Worm (Caenorhabditis elegans) whole organism, L3 larva: ENCODE results near the gene sre-7.
A peak's percentile ranks its signal among the peaks of the same experiment; 100 is the strongest.

Source experiments
- R02D3.7 ChIP-seq: fragments of 150-350 bp; optimal IDR thresholded peaks from 2 replicates; lab custom pipeline; 2014; ENCODE audit warnings: missing biosample characterization, missing genetic modification characterization
- ama-1 ChIP-seq: fragments of 150-350 bp; optimal IDR thresholded peaks from 2 replicates; lab custom pipeline; 2018
- ceh-16 ChIP-seq: sonication (generic microtip); optimal IDR thresholded peaks from 2 replicates; lab custom pipeline; 2017; ENCODE audit warnings: missing biosample characterization, missing genetic modification characterization
- ceh-28 ChIP-seq: fragments of 150-350 bp; optimal IDR thresholded peaks from 2 replicates; lab custom pipeline; 2014; ENCODE audit warnings: missing biosample characterization, missing genetic modification reagents, missing genetic modification characterization
- ceh-82 ChIP-seq: fragments of 150-350 bp; optimal IDR thresholded peaks from 2 replicates; lab custom pipeline; 2014; ENCODE audit warnings: missing biosample characterization, missing genetic modification characterization
- ceh-9 ChIP-seq: sonication (generic microtip); optimal IDR thresholded peaks from 2 replicates; lab custom pipeline; 2018; ENCODE audit warnings: missing biosample characterization, missing genetic modification characterization
- daf-12 ChIP-seq: fragments of 150-350 bp; optimal IDR thresholded peaks from 2 replicates; lab custom pipeline; 2014; ENCODE audit warnings: missing biosample characterization, missing genetic modification reagents, missing genetic modification characterization
- egl-5 ChIP-seq: fragments of 150-350 bp; optimal IDR thresholded peaks from 2 replicates; lab custom pipeline; 2017; ENCODE audit warnings: missing biosample characterization, missing genetic modification reagents, missing genetic modification characterization, inconsistent platforms
- elt-1 ChIP-seq: fragments of 150-350 bp; optimal IDR thresholded peaks from 2 replicates; lab custom pipeline; 2014; ENCODE audit warnings: missing biosample characterization, missing genetic modification characterization
- elt-2 ChIP-seq: sonication (generic microtip); optimal IDR thresholded peaks from 2 replicates; lab custom pipeline; 2016; ENCODE audit warnings: missing genetic modification reagents, mild to moderate bottlenecking, missing genetic modification characterization, missing compliant biosample characterization
- elt-3 ChIP-seq, 3 experiments: fragments of 150-350 bp in 1 of 3; sonication (generic microtip) in 2 of 3; optimal IDR thresholded peaks; 2 replicates in 2 of 3; 4 replicates in 1 of 3; lab custom pipeline; 2014 to 2017; ENCODE audit warnings: missing biosample characterization in 3 of 3, missing genetic modification characterization in 3 of 3
- eor-1 ChIP-seq, 2 experiments: fragments of 150-350 bp; optimal IDR thresholded peaks; 2 replicates each; lab custom pipeline; 2014 to 2018; ENCODE audit warnings: missing biosample characterization in 2 of 2, missing genetic modification characterization in 2 of 2
- fkh-10 ChIP-seq: sonication (generic microtip); optimal IDR thresholded peaks from 2 replicates; lab custom pipeline; 2017; ENCODE audit warnings: missing biosample characterization, missing genetic modification reagents, missing genetic modification characterization
- fkh-2 ChIP-seq: fragments of 150-350 bp; optimal IDR thresholded peaks from 2 replicates; lab custom pipeline; 2014; ENCODE audit warnings: missing biosample characterization, missing genetic modification reagents, missing genetic modification characterization
- fos-1 ChIP-seq: fragments of 150-350 bp; optimal IDR thresholded peaks from 2 replicates; lab custom pipeline; 2014; ENCODE audit warnings: missing biosample characterization, missing genetic modification characterization
- hmg-11 ChIP-seq: sonication (generic microtip); optimal IDR thresholded peaks from 2 replicates; lab custom pipeline; 2016; ENCODE audit warnings: missing genetic modification characterization, missing compliant biosample characterization
- jun-1 ChIP-seq: fragments of 150-350 bp; optimal IDR thresholded peaks from 2 replicates; lab custom pipeline; 2014; ENCODE audit warnings: missing biosample characterization, missing genetic modification reagents, missing genetic modification characterization
- lin-15B ChIP-seq: fragments of 150-350 bp; optimal IDR thresholded peaks from 2 replicates; lab custom pipeline; 2014; ENCODE audit warnings: missing biosample characterization, missing genetic modification characterization
- lin-39 ChIP-seq: fragments of 150-350 bp; optimal IDR thresholded peaks from 2 replicates; lab custom pipeline; 2018; ENCODE audit warnings: missing biosample characterization, missing genetic modification reagents, missing genetic modification characterization
- lsy-12 ChIP-seq: sonication (generic microtip); optimal IDR thresholded peaks from 2 replicates; lab custom pipeline; 2016; ENCODE audit warnings: mild to moderate bottlenecking, missing genetic modification characterization, missing compliant biosample characterization
- mdl-1 ChIP-seq: fragments of 150-350 bp; optimal IDR thresholded peaks from 2 replicates; lab custom pipeline; 2014; ENCODE audit warnings: missing biosample characterization, missing genetic modification characterization
- mml-1 ChIP-seq: fragments of 150-350 bp; sonication (generic microtip); optimal IDR thresholded peaks from 3 replicates; lab custom pipeline; 2014; ENCODE audit warnings: missing biosample characterization, missing genetic modification characterization
- nfya-1 ChIP-seq: sonication (generic microtip); optimal IDR thresholded peaks from 2 replicates; lab custom pipeline; 2017; ENCODE audit warnings: missing genetic modification characterization, mild to moderate bottlenecking, missing compliant biosample characterization, antibody characterized with exemption, moderate library complexity; ENCODE audit not compliant: insufficient read depth
- nhr-11 ChIP-seq: fragments of 150-350 bp; optimal IDR thresholded peaks from 2 replicates; lab custom pipeline; 2014; ENCODE audit warnings: missing biosample characterization, missing genetic modification characterization
- nhr-12 ChIP-seq: fragments of 150-350 bp; optimal IDR thresholded peaks from 2 replicates; lab custom pipeline; 2014; ENCODE audit warnings: missing biosample characterization, missing genetic modification characterization
- nhr-23 ChIP-seq: fragments of 150-350 bp; optimal IDR thresholded peaks from 2 replicates; lab custom pipeline; 2014; ENCODE audit warnings: missing biosample characterization, missing genetic modification reagents, missing genetic modification characterization
- nhr-25 ChIP-seq: sonication (generic microtip); optimal IDR thresholded peaks from 2 replicates; lab custom pipeline; 2017; ENCODE audit warnings: missing biosample characterization, missing genetic modification characterization
- nhr-28 ChIP-seq: fragments of 150-350 bp; optimal IDR thresholded peaks from 2 replicates; lab custom pipeline; 2014; ENCODE audit warnings: missing biosample characterization, missing genetic modification characterization
- nhr-43 ChIP-seq: sonication (generic microtip); optimal IDR thresholded peaks from 2 replicates; lab custom pipeline; 2016; ENCODE audit warnings: mild to moderate bottlenecking, missing genetic modification characterization, missing compliant biosample characterization; ENCODE audit not compliant: poor library complexity, severe bottlenecking
- nhr-67 ChIP-seq: fragments of 150-350 bp; optimal IDR thresholded peaks from 2 replicates; lab custom pipeline; 2014; ENCODE audit warnings: missing biosample characterization, missing genetic modification characterization
- nhr-76 ChIP-seq: fragments of 150-350 bp; sonication (generic microtip); optimal IDR thresholded peaks from 5 replicates; lab custom pipeline; 2014; ENCODE audit warnings: missing biosample characterization, missing genetic modification characterization
- nhr-77 ChIP-seq: fragments of 150-350 bp; optimal IDR thresholded peaks from 2 replicates; lab custom pipeline; 2014; ENCODE audit warnings: missing biosample characterization, missing genetic modification characterization
- pha-4 ChIP-seq: fragments of 150-350 bp; optimal IDR thresholded peaks from 2 replicates; lab custom pipeline; 2014; ENCODE audit warnings: missing biosample characterization, missing genetic modification reagents, missing genetic modification characterization
- pqm-1 ChIP-seq: fragments of 150-350 bp; optimal IDR thresholded peaks from 2 replicates; lab custom pipeline; 2017; ENCODE audit warnings: missing biosample characterization, missing genetic modification characterization, inconsistent platforms
- sea-2 ChIP-seq: fragments of 150-350 bp; sonication (generic microtip); optimal IDR thresholded peaks from 4 replicates; lab custom pipeline; 2014; ENCODE audit warnings: missing biosample characterization, missing genetic modification reagents, missing genetic modification characterization
- skn-1 ChIP-seq: fragments of 150-350 bp; optimal IDR thresholded peaks from 2 replicates; lab custom pipeline; 2014; ENCODE audit warnings: missing biosample characterization, missing genetic modification characterization
- snpc-4 ChIP-seq: fragments of 150-350 bp; optimal IDR thresholded peaks from 2 replicates; lab custom pipeline; 2014; ENCODE audit warnings: missing biosample characterization, missing genetic modification characterization
- tbx-2 ChIP-seq: sonication (generic microtip); optimal IDR thresholded peaks from 2 replicates; lab custom pipeline; 2016; ENCODE audit warnings: mild to moderate bottlenecking, missing genetic modification characterization, missing compliant biosample characterization
- unc-39 ChIP-seq: sonication (generic microtip); optimal IDR thresholded peaks from 4 replicates; lab custom pipeline; 2017; ENCODE audit warnings: missing biosample characterization, missing genetic modification characterization
- unc-62 ChIP-seq: fragments of 150-350 bp; sonication (generic microtip); optimal IDR thresholded peaks from 4 replicates; lab custom pipeline; 2014; ENCODE audit warnings: missing biosample characterization, missing genetic modification reagents, missing genetic modification characterization
- zag-1 ChIP-seq: fragments of 150-350 bp; optimal IDR thresholded peaks from 2 replicates; lab custom pipeline; 2014; ENCODE audit warnings: missing biosample characterization, missing genetic modification characterization
- ztf-11 ChIP-seq: fragments of 150-350 bp; optimal IDR thresholded peaks from 2 replicates; lab custom pipeline; 2014; ENCODE audit warnings: missing biosample characterization, missing genetic modification characterization
- ztf-4 ChIP-seq: fragments of 150-350 bp; optimal IDR thresholded peaks from 2 replicates; lab custom pipeline; 2014; ENCODE audit warnings: missing biosample characterization, missing genetic modification characterization

sre-7 gene

DNA sequence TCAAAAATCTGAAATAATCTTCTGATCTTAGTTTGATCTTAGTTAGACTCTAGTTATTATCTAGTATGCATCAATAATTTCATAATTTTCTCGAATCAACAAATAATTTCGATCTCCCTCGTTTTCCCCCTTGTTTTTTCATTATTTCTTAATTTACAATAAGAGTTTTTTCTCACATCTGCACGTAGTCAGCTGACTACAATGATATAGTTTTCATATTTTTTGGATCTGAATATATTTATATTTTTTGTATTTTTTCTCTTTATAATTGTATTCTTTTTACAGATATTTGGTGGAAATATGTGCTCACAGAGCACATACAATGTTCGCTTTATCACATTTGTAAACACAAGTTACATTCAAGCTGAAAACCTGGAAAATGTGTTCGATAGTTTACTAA is at the start of gene sre-7:
Gene sre-7, plus strand, starts transcription at position 301 of the 400 bp plus-strand sequence.
- TF ChIP-seq elt-3 (tag; optimal IDR thresholded peaks at IDR 0.05; lab: Kevin White, UChicago): no peak
- TF ChIP-seq nhr-11 (tag; lab: Kevin White, UChicago): no peak
- TF ChIP-seq tbx-2 (tag; lab: Kevin White, UChicago): no peak
- no peak for TF ChIP-seq lin-39 (tag; lab: Kevin White, UChicago)
- TF ChIP-seq nhr-12: no peak
- no peak for TF ChIP-seq fkh-10 (GFP tag; lab: Kevin White, UChicago)
- no peak for TF ChIP-seq ztf-11
- no peak for TF ChIP-seq nhr-43 (tag; lab: Kevin White, UChicago)
- TF ChIP-seq snpc-4 (tag; lab: Kevin White, UChicago): no peak
- TF ChIP-seq fos-1 (tag; lab: Kevin White, UChicago): no peak
- TF ChIP-seq sea-2 (GFP tag; lab: Kevin White, UChicago): no peak
- TF ChIP-seq zag-1 (tag; lab: Kevin White, UChicago): no peak
- no peak for TF ChIP-seq nhr-23 (tag; lab: Kevin White, UChicago)
- no peak for TF ChIP-seq ceh-16
- TF ChIP-seq egl-5 (tag; lab: Kevin White, UChicago): no peak
- TF ChIP-seq ceh-82: no peak
- TF ChIP-seq lsy-12 (tag; lab: Kevin White, UChicago): no peak

DNA sequence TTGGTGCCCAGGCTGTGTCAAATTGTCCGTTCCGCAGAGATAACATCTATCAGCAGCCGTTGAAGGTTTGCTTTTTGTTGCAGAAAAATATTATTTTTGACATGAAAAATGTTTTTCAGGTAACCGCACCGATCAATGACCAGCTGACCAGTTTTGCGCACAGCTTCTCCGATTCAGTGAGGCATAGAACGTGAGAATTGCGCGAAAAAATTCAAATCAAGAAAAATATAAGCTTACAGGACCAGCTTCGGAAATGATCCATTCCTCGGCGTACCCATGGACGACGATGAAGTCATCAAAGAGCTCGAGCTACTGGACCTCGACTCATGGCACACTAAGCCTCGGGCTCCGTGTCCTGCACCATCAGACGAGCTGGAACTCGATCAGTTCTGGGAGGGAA is 49.5 kb upstream of the sre-7 start:
- no peak for TF ChIP-seq lsy-12 (tag; lab: Kevin White, UChicago)
- TF ChIP-seq ama-1 (lab: Kevin White, UChicago): peak; percentile 40
- TF ChIP-seq fkh-2 (tag; lab: Kevin White, UChicago): no peak
- TF ChIP-seq nhr-28: no peak
- no peak for TF ChIP-seq nhr-77 (tag; lab: Kevin White, UChicago)
- no peak for TF ChIP-seq elt-3 (tag; optimal IDR thresholded peaks at IDR 0.05; lab: Kevin White, UChicago)
- TF ChIP-seq, all 47 proteins: peak for 1

DNA sequence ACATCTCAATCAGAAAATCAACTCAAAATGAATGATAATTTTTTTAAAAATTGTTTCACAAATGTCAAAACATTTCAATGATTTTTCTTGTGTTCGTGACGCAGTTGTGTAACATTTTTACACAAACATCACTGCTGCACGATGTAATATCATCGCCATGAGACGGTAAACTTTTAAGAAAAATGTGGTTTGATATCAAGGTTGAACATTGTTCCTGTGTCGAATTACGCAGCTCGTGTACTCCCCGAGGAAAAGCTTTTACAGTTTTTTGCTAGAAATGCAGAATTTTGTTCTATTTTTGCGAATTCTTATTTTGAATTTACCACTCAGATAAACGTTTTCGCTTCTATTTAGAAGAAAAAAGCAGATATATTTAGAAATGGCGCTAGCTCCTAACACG is 46.4 kb upstream of the sre-7 start:
- no peak for TF ChIP-seq nhr-67
- peak; percentile 58 for TF ChIP-seq ama-1 (lab: Kevin White, UChicago)
- no peak for TF ChIP-seq jun-1
- TF ChIP-seq nfya-1 (tag; lab: Kevin White, UChicago): peak; percentile 40
- TF ChIP-seq unc-62 (GFP tag; lab: Kevin White, UChicago): no peak
- TF ChIP-seq ztf-4 (tag; lab: Kevin White, UChicago): peak; percentile 9
- TF ChIP-seq elt-2 (tag; lab: Kevin White, UChicago): peak; percentile 30
- no peak for TF ChIP-seq lin-39 (tag; lab: Kevin White, UChicago)
- TF ChIP-seq R02D3.7 (tag; lab: Kevin White, UChicago): peak; percentile 16
- peak; percentile 10 for TF ChIP-seq lsy-12 (tag; lab: Kevin White, UChicago)
- peak; percentile 57 for TF ChIP-seq nhr-25 (tag; lab: Kevin White, UChicago)
- peak; percentile 14 for TF ChIP-seq lin-15B
- TF ChIP-seq nhr-43 (tag; lab: Kevin White, UChicago): peak; percentile 77

DNA sequence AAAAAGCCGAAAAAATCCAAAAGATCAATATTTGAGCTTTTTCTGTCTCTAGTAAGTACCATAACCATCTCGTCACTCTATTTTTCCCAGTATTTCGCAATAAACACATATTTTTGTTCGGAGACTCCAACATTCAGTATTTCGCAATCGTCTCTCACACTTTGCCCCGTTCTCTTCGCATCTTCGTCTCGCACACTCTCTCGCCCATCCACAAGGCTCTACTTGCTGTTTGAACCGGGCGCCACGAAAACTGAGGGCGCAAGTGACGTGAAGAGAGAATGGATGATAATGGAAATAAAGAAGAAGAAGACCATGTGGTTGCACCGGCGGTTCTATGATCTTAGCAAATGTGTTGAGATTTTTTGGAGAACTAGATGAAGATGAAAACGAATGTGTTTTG is 43.9 kb upstream of the sre-7 start:
- peak; percentile 96 for TF ChIP-seq pha-4 (tag; lab: Kevin White, UChicago)
- TF ChIP-seq elt-2 (tag; lab: Kevin White, UChicago): peak; percentile 85
- TF ChIP-seq tbx-2 (tag; lab: Kevin White, UChicago): peak; percentile 67
- peak; percentile 95 for TF ChIP-seq lin-39 (tag; lab: Kevin White, UChicago)
- TF ChIP-seq skn-1 (tag; lab: Kevin White, UChicago): peak; percentile 92
- TF ChIP-seq unc-39: no peak
- peak; percentile 83 for TF ChIP-seq hmg-11 (tag; lab: Kevin White, UChicago)
- TF ChIP-seq nhr-28: no peak
- peak; percentile 40 for TF ChIP-seq elt-1 (tag; lab: Kevin White, UChicago)
- no peak for TF ChIP-seq ama-1 (lab: Kevin White, UChicago)
- TF ChIP-seq lsy-12 (tag; lab: Kevin White, UChicago): peak; percentile 85
- peak; percentile 49 for TF ChIP-seq ceh-82
- peak; percentile 79 for TF ChIP-seq R02D3.7 (tag; lab: Kevin White, UChicago)
- TF ChIP-seq nhr-43 (tag; lab: Kevin White, UChicago): peak; percentile 78
- TF ChIP-seq fkh-2 (tag; lab: Kevin White, UChicago): peak; percentile 76
- no peak for TF ChIP-seq nhr-67
- TF ChIP-seq jun-1: peak; percentile 93
- no peak for TF ChIP-seq fos-1 (tag; lab: Kevin White, UChicago)
- no peak for TF ChIP-seq daf-12 (tag; lab: Kevin White, UChicago)
- no peak for TF ChIP-seq ceh-16
- TF ChIP-seq mml-1 (tag; lab: Kevin White, UChicago): no peak
- peak in 1 of 2 experiments; percentile 27 for TF ChIP-seq eor-1 (tag; optimal IDR thresholded peaks at IDR 0.05; lab: Kevin White, UChicago)
- peak; percentile 83 for TF ChIP-seq lin-15B
- peak; percentile 87 for TF ChIP-seq egl-5 (tag; lab: Kevin White, UChicago)
- TF ChIP-seq pqm-1: peak; percentile 81
- TF ChIP-seq nhr-23 (tag; lab: Kevin White, UChicago): peak; percentile 82
- TF ChIP-seq nhr-77 (tag; lab: Kevin White, UChicago): no peak
- no peak for TF ChIP-seq nhr-76 (tag; lab: Kevin White, UChicago)
- peak; percentile 91 for TF ChIP-seq nhr-25 (tag; lab: Kevin White, UChicago)
- peak; percentile 92 for TF ChIP-seq unc-62 (GFP tag; lab: Kevin White, UChicago)
- no peak for TF ChIP-seq nhr-12
- peak; percentile 58 for TF ChIP-seq mdl-1
- TF ChIP-seq ceh-28 (tag; lab: Kevin White, UChicago): peak; percentile 87
- TF ChIP-seq fkh-10 (GFP tag; lab: Kevin White, UChicago): peak; percentile 11
- peak; percentile 91 for TF ChIP-seq nhr-11 (tag; lab: Kevin White, UChicago)
- TF ChIP-seq ceh-9: no peak
- TF ChIP-seq ztf-11: no peak
